Fruit fly (Drosophila melanogaster) whole organism, prepupa: ENCODE results near the gene Wwox.

Experiments used
- Blimp-1 ChIP-seq: fragments of 200-800 bp; sonication (Bioruptor generic); optimal IDR thresholded peaks from 3 replicates; lab custom pipeline; 2017; ENCODE audit warnings: missing biosample characterization, missing genetic modification characterization, mild to moderate bottlenecking, moderate library complexity, missing genetic modification reagents
- CG10631 ChIP-seq: fragments of 200-800 bp; sonication (Bioruptor generic); optimal IDR thresholded peaks from 2 replicates; lab custom pipeline; 2016; ENCODE audit warnings: missing biosample characterization, missing genetic modification characterization
- CG10669 ChIP-seq: fragments of 200-800 bp; sonication (Bioruptor generic); optimal IDR thresholded peaks from 3 replicates; lab custom pipeline; 2018; ENCODE audit warnings: missing biosample characterization, mild to moderate bottlenecking, missing genetic modification characterization, moderate library complexity
- CG11294 ChIP-seq: fragments of 200-800 bp; sonication (Bioruptor generic); IDR thresholded peaks from 2 replicates; pipeline ENCODE4 v1.3.6; 2022; ENCODE audit warnings: missing biosample characterization, missing genetic modification characterization
- CG11762 ChIP-seq: fragments of 200-800 bp; sonication (Bioruptor generic); optimal IDR thresholded peaks from 3 replicates; lab custom pipeline; 2016; ENCODE audit warnings: missing biosample characterization, missing genetic modification characterization; ENCODE audit not compliant: insufficient read depth
- CG15336 ChIP-seq: fragments of 200-800 bp; sonication (Bioruptor generic); IDR thresholded peaks from 2 replicates; pipeline ENCODE4 v1.3.6; 2022; ENCODE audit warnings: missing biosample characterization, missing genetic modification characterization
- CG3032 ChIP-seq: fragments of 200-800 bp; optimal IDR thresholded peaks from 2 replicates; lab custom pipeline; 2019; ENCODE audit warnings: missing biosample characterization, mild to moderate bottlenecking, missing genetic modification characterization, moderate library complexity
- CG31627 ChIP-seq: fragments of 200-800 bp; sonication (Bioruptor generic); optimal IDR thresholded peaks from 3 replicates; lab custom pipeline; 2016; ENCODE audit warnings: missing biosample characterization, missing genetic modification characterization
- CG32006 ChIP-seq: fragments of 200-800 bp; sonication (Bioruptor generic); optimal IDR thresholded peaks from 3 replicates; lab custom pipeline; 2017; ENCODE audit warnings: missing biosample characterization, mild to moderate bottlenecking, missing genetic modification characterization
- CG4318 ChIP-seq: fragments of 200-800 bp; sonication (Bioruptor generic); optimal IDR thresholded peaks from 3 replicates; lab custom pipeline; 2017; ENCODE audit warnings: missing biosample characterization, mild to moderate bottlenecking, missing genetic modification characterization
- CG6163 ChIP-seq: fragments of 200-800 bp; sonication (Bioruptor generic); IDR thresholded peaks from 3 replicates; pipeline ENCODE4 v1.3.6; 2022; ENCODE audit warnings: missing biosample characterization, missing genetic modification characterization
- CG6276 ChIP-seq: fragments of 200-800 bp; sonication (Bioruptor generic); optimal IDR thresholded peaks from 2 replicates; lab custom pipeline; 2017; ENCODE audit warnings: missing biosample characterization, mild to moderate bottlenecking, missing genetic modification characterization
- CG6808 ChIP-seq: fragments of 200-800 bp; sonication (Bioruptor generic); optimal IDR thresholded peaks from 3 replicates; lab custom pipeline; 2017; ENCODE audit warnings: missing biosample characterization, missing genetic modification characterization, mild to moderate bottlenecking, moderate library complexity, missing genetic modification reagents
- CG6854 ChIP-seq: fragments of 200-800 bp; sonication (Bioruptor generic); optimal IDR thresholded peaks from 2 replicates; lab custom pipeline; 2017; ENCODE audit warnings: missing biosample characterization, mild to moderate bottlenecking, missing genetic modification characterization
- CG7368 ChIP-seq: fragments of 200-800 bp; sonication (Bioruptor generic); optimal IDR thresholded peaks from 3 replicates; lab custom pipeline; 2016; ENCODE audit warnings: missing biosample characterization, missing genetic modification characterization
- CG8119 ChIP-seq: fragments of 200-800 bp; sonication (Bioruptor generic); IDR thresholded peaks from 3 replicates; pipeline ENCODE4 v1.3.6; 2022; ENCODE audit warnings: missing biosample characterization, missing genetic modification characterization
- CG8319 ChIP-seq: fragments of 200-800 bp; sonication (Bioruptor generic); optimal IDR thresholded peaks from 3 replicates; lab custom pipeline; 2016; ENCODE audit warnings: missing biosample characterization, missing genetic modification characterization
- CG8632 ChIP-seq: fragments of 200-800 bp; sonication (Bioruptor generic); optimal IDR thresholded peaks from 3 replicates; lab custom pipeline; 2016; ENCODE audit warnings: missing biosample characterization, missing genetic modification characterization
- CG9139 ChIP-seq: fragments of 200-800 bp; sonication (Bioruptor generic); optimal IDR thresholded peaks from 3 replicates; lab custom pipeline; 2017; ENCODE audit warnings: missing biosample characterization, mild to moderate bottlenecking, missing genetic modification characterization
- Eip93F ChIP-seq: fragments of 200-800 bp; sonication (Bioruptor generic); optimal IDR thresholded peaks from 2 replicates; lab custom pipeline; 2016; ENCODE audit warnings: missing biosample characterization, mild to moderate bottlenecking, missing genetic modification characterization
- Ets96B ChIP-seq: fragments of 200-800 bp; optimal IDR thresholded peaks from 2 replicates; lab custom pipeline; 2019; ENCODE audit warnings: missing biosample characterization, mild to moderate bottlenecking, missing genetic modification characterization, moderate library complexity
- Hr38 ChIP-seq: sonication (Bioruptor generic); optimal IDR thresholded peaks from 2 replicates; lab custom pipeline; 2016; ENCODE audit warnings: missing biosample characterization, missing genetic modification characterization
- Hr39 ChIP-seq: fragments of 200-800 bp; sonication (Bioruptor generic); optimal IDR thresholded peaks from 2 replicates; lab custom pipeline; 2016; ENCODE audit warnings: missing biosample characterization, missing genetic modification characterization
- Hr4 ChIP-seq: fragments of 200-800 bp; sonication (Bioruptor generic); optimal IDR thresholded peaks from 3 replicates; lab custom pipeline; 2016; ENCODE audit warnings: missing biosample characterization, missing genetic modification characterization
- Lpt ChIP-seq: fragments of 200-800 bp; sonication (Bioruptor generic); optimal IDR thresholded peaks from 3 replicates; lab custom pipeline; 2016; ENCODE audit warnings: missing biosample characterization, missing genetic modification characterization
- Met ChIP-seq: fragments of 200-800 bp; sonication (Bioruptor generic); optimal IDR thresholded peaks from 3 replicates; lab custom pipeline; 2016; ENCODE audit warnings: missing biosample characterization, missing genetic modification characterization
- OdsH ChIP-seq: fragments of 200-800 bp; sonication (Bioruptor generic); optimal IDR thresholded peaks from 3 replicates; lab custom pipeline; 2016; ENCODE audit warnings: missing biosample characterization, missing genetic modification characterization
- Sox102F ChIP-seq: fragments of 200-800 bp; sonication (Bioruptor generic); optimal IDR thresholded peaks from 2 replicates; lab custom pipeline; 2016; ENCODE audit warnings: missing biosample characterization, mild to moderate bottlenecking, missing genetic modification characterization
- Sox15 ChIP-seq: fragments of 200-800 bp; sonication (Bioruptor generic); optimal IDR thresholded peaks from 3 replicates; lab custom pipeline; 2016; ENCODE audit warnings: missing biosample characterization, missing genetic modification characterization
- achi ChIP-seq: fragments of 200-800 bp; sonication (Bioruptor generic); optimal IDR thresholded peaks from 3 replicates; lab custom pipeline; 2016; ENCODE audit warnings: missing biosample characterization, missing genetic modification characterization
- acj6 ChIP-seq: fragments of 200-800 bp; sonication (Bioruptor generic); optimal IDR thresholded peaks from 3 replicates; lab custom pipeline; 2016; ENCODE audit warnings: missing biosample characterization, missing genetic modification characterization
- dac ChIP-seq: fragments of 200-800 bp; sonication (Bioruptor generic); optimal IDR thresholded peaks from 2 replicates; lab custom pipeline; 2017; ENCODE audit warnings: missing biosample characterization, mild to moderate bottlenecking, missing genetic modification characterization
- eg ChIP-seq: fragments of 200-800 bp; sonication (Bioruptor generic); IDR thresholded peaks from 3 replicates; pipeline ENCODE4 v1.3.6; 2022; ENCODE audit warnings: missing biosample characterization, missing genetic modification characterization
- esn ChIP-seq: fragments of 200-800 bp; sonication (Bioruptor generic); optimal IDR thresholded peaks from 2 replicates; lab custom pipeline; 2016; ENCODE audit warnings: missing biosample characterization, mild to moderate bottlenecking, missing genetic modification characterization, moderate library complexity
- fd59A ChIP-seq: fragments of 200-800 bp; sonication (Bioruptor generic); optimal IDR thresholded peaks from 2 replicates; lab custom pipeline; 2017; ENCODE audit warnings: missing biosample characterization, mild to moderate bottlenecking, missing genetic modification characterization, missing genetic modification reagents
- fkh ChIP-seq: fragments of 200-800 bp; sonication (Bioruptor generic); optimal IDR thresholded peaks from 3 replicates; lab custom pipeline; 2017; ENCODE audit warnings: missing biosample characterization, mild to moderate bottlenecking, missing genetic modification characterization, moderate library complexity
- lz ChIP-seq: fragments of 200-800 bp; sonication (Bioruptor generic); optimal IDR thresholded peaks from 3 replicates; lab custom pipeline; 2016; ENCODE audit warnings: missing biosample characterization, missing genetic modification characterization
- pdm3 ChIP-seq: fragments of 200-800 bp; sonication (Bioruptor generic); optimal IDR thresholded peaks from 3 replicates; lab custom pipeline; 2016; ENCODE audit warnings: missing biosample characterization, missing genetic modification characterization
- spab ChIP-seq: fragments of 200-800 bp; sonication (Bioruptor generic); optimal IDR thresholded peaks from 2 replicates; lab custom pipeline; 2017; ENCODE audit warnings: missing biosample characterization, mild to moderate bottlenecking, missing genetic modification characterization, missing genetic modification reagents
- ss ChIP-seq, 2 experiments: fragments of 200-800 bp; sonication (Bioruptor generic); optimal IDR thresholded peaks; 2 replicates in 1 of 2; 3 replicates in 1 of 2; lab custom pipeline; 2017 to 2018; ENCODE audit warnings: mild to moderate bottlenecking in 2 of 2, missing biosample characterization in 2 of 2, missing genetic modification characterization in 2 of 2, moderate library complexity in 1 of 2
- svp ChIP-seq: fragments of 200-800 bp; sonication (Bioruptor generic); peaks from one replicate; lab custom pipeline; 2016; ENCODE audit warnings: missing biosample characterization, missing genetic modification characterization
- topi ChIP-seq: fragments of 200-800 bp; sonication (Bioruptor generic); optimal IDR thresholded peaks from 3 replicates; lab custom pipeline; 2016; ENCODE audit warnings: missing biosample characterization, missing genetic modification characterization

Wwox gene

DNA sequence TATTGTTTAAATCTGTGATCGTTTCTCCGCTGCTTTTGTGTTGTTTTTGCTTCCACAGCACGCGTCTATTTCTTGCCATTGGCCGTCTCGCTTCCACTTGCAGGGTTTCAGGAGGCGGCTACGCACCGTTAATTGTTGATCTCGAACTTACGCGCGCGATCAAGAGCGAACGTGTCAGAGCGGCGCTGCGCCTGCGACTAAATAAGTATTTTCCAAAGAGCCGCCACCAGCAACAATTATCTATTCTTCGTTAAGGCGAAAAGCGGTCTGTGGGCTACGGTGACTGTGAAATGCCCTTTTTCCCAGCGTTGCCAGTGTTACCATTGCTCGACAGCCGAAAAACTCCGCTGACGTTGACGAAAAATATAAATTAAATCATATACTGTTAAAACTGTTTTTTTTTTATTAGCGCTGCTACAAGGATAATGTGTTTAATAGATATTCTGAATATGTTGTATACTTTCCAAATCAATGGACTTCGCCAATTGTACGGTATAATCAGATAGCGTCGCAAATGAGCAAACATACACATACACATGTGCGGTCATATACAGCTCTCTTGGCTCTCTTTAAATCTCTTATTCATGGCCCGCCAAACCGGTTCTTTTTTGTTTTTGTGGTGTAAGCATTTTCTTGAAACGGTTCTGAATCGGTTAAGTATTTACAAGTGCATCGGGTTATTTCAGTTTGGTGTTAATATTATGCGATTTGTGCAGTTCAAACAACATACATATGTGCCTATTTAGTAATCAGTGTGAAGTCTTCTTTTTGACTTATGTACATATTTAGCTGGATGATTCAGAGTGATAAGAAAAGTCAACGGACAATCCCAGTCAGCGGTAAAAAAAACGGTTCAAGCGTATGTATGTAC lies 9.9 kb downstream of the Wwox start, which contains the start of gene pes (continued):
- peak; percentile 81 for TF ChIP-seq Ets96B (tag; lab: Kevin White, UChicago)
- TF ChIP-seq CG9139 (GFP tag; lab: Kevin White, UChicago), result peak; percentile 89
- TF ChIP-seq acj6 (GFP tag; lab: Kevin White, UChicago), result peak; percentile 93
- peak; percentile 87 for TF ChIP-seq CG8632
- TF ChIP-seq fd59A (GFP tag; lab: Kevin White, UChicago), result peak; percentile 9
- TF ChIP-seq CG8319 (GFP tag; lab: Kevin White, UChicago), result peak; percentile 88
- TF ChIP-seq pdm3 (GFP tag; lab: Kevin White, UChicago), result peak; percentile 10
- TF ChIP-seq CG6276 (GFP tag; lab: Kevin White, UChicago), result peak; percentile 91
- peak; percentile 80 for TF ChIP-seq CG3032 (tag; lab: Kevin White, UChicago)
- TF ChIP-seq OdsH (GFP tag; lab: Kevin White, UChicago), result peak; percentile 10
- peak; percentile 89 for TF ChIP-seq spab
- TF ChIP-seq CG10669 (GFP tag; lab: Kevin White, UChicago), result peak; percentile 90
- TF ChIP-seq ss (GFP tag; optimal IDR thresholded peaks at IDR 0.05; lab: Kevin White, UChicago), result peak; percentile 92 to 96
- peak; percentile 94 for TF ChIP-seq CG6808 (GFP tag; lab: Kevin White, UChicago)
- TF ChIP-seq Blimp-1, result peak; percentile 84
- peak; percentile 69 for TF ChIP-seq CG4318
- peak; percentile 93 for TF ChIP-seq Eip93F (GFP tag; lab: Kevin White, UChicago)

DNA sequence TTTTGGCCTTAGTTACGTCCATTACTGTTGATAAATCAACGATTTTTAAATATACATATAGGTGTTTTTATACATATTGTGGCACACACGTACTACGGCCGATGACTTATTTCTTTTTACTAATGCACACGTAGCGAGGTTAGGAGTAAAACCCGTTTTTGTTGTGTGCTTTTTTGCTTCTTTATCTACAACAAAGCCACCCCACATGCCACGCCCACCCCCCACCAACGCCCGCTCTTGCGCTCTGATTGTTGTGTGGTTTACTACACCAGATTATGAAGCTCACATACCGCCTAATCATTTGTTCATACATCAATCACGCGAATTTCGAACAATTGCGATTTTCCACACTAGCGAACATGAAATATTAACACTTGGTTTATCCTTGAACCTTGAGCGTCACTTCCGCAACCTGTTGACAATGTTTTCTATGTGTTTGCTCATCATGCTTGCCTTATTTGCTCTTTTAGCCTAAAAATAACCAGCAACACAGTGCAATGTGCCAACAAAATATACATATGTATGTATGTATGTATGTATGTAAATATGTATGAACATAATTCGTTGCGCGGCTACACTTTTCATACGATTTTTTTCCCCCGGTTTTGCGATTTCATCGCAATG lies 10.9 kb downstream of the Wwox start:
- TF ChIP-seq CG6163 (GFP tag; lab: Robert Waterston, UW) (0 out of 3 replicates have a peak, but pooled peaks have one; percentile 5), CG8119 (GFP tag; lab: Robert Waterston, UW) (peak; percentile 25; the same call in 1 of the 3 replicates), CG32006 (GFP tag; lab: Kevin White, UChicago) (no peak), eg (peak; percentile 50; the same call in 1 of the 3 replicates), CG11762 (GFP tag; lab: Kevin White, UChicago) (no peak), CG31627 (no peak), svp (peak; percentile 20), CG8319 (GFP tag; lab: Kevin White, UChicago) (no peak), CG6276 (GFP tag; lab: Kevin White, UChicago) (peak; percentile 23), topi (GFP tag; lab: Kevin White, UChicago) (no peak), CG15336 (GFP tag; lab: Robert Waterston, UW) (peak; percentile 31; the same call in 1 of the 2 replicates)

DNA sequence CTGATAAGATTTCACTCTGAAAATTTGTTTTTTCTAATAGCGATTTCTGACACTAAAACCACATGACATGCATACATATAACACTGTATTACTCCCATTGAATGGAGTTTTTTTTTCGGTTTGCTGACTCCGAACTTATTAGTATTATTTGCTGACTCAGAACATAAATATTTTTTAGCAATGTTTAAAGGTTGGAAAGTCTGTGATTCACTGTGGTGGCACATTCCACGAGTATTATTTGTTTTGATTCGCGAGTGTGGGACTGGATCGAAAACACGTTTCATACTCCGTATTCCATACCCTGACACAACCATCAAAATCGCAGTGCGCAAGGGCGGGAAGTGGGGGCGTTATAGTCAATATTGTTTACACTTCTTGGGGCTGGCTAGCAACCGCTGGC lies 11.4 kb downstream of the Wwox start:
- TF ChIP-seq CG31627 (no peak), dac (GFP tag; lab: Kevin White, UChicago) (no peak), fkh (GFP tag; lab: Kevin White, UChicago) (peak; percentile 35), CG4318 (no peak), Hr38 (GFP tag; lab: Kevin White, UChicago) (no peak), svp (peak; percentile 27)

DNA sequence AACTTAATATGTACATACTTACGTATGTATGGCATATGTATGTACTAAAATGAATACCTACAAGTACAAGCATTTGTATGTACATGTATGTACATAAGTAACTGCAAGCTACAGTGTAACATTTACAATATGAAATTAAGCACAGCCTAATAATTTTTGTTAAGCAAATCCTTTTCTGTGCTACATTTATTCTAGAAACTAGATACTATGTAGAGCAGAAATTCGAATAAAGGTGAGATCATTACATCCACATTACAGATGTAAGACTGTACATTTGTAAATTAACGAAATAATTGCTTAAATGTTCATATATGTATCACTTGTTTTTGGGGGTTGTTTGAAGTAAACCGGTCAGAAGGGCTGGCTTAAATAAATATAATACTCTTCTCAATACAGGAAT lies 12.1 kb downstream of the Wwox start:
- TF ChIP-seq lz (GFP tag; lab: Kevin White, UChicago) (peak; percentile 78), ss (GFP tag; optimal IDR thresholded peaks at IDR 0.05; lab: Kevin White, UChicago) (no peak), Sox15 (GFP tag; lab: Kevin White, UChicago) (peak; percentile 5), CG7368 (GFP tag; lab: Kevin White, UChicago) (peak; percentile 20), esn (GFP tag; lab: Kevin White, UChicago) (peak; percentile 79), CG6854 (GFP tag; lab: Kevin White, UChicago) (no peak), CG3032 (tag; lab: Kevin White, UChicago) (no peak), Hr4 (GFP tag; lab: Kevin White, UChicago) (peak; percentile 38), CG8119 (GFP tag; lab: Robert Waterston, UW) (no peak), CG11294 (GFP tag; lab: Robert Waterston, UW) (no peak), Hr39 (GFP tag; lab: Kevin White, UChicago) (peak; percentile 86), Met (GFP tag; lab: Kevin White, UChicago) (peak; percentile 40), Sox102F (GFP tag; lab: Kevin White, UChicago) (peak; percentile 47), svp (peak; percentile 81), achi (GFP tag; lab: Kevin White, UChicago) (peak; percentile 45), Eip93F (GFP tag; lab: Kevin White, UChicago) (no peak), CG8632 (peak; percentile 29), acj6 (GFP tag; lab: Kevin White, UChicago) (peak; percentile 48), fd59A (GFP tag; lab: Kevin White, UChicago) (no peak), CG10631 (GFP tag; lab: Kevin White, UChicago) (no peak), dac (GFP tag; lab: Kevin White, UChicago) (no peak), Lpt (GFP tag; lab: Kevin White, UChicago) (no peak)
